Worm (Caenorhabditis elegans): ENCODE results near the gene acd-4.

The acd-4 gene

DNA sequence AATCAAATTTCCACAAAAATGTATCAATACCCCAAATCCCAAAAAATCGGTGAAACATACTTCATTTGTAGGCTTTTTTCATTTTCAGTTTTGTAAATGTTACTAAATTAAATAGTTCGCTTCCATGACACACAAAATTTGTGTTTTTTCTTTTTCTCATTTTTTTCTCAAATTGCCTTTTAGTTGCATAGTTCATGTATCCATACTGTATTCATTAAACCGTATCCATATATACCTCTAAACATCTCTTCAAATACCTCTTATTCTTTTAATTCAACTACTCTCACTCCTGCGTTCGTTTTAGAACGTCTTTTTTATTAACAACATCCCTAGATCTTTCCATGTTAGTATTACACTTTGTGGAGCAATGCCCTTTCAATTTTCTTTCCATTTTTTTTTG is 32.7 kb downstream of the acd-4 start:
- TF ChIP-seq unc-39 (tag; optimal IDR thresholded peaks at IDR 0.05) (no peak), nhr-25 (tag; optimal IDR thresholded peaks at IDR 0.05) (peak; percentile 31)

ce11 chrV:8671568-8672123 is 33.6 kb downstream of the acd-4 start:
- TF ChIP-seq zag-1 (tag; optimal IDR thresholded peaks at IDR 0.05) (no peak), nhr-25 (tag; optimal IDR thresholded peaks at IDR 0.05) (peak; percentile 7), ceh-82 (tag; optimal IDR thresholded peaks at IDR 0.05) (no peak)

- TF ChIP-seq mdl-1 (tag; optimal IDR thresholded peaks at IDR 0.05) (no peak), F13H6.1 (tag; optimal IDR thresholded peaks at IDR 0.05) (no peak), ceh-82 (tag; optimal IDR thresholded peaks at IDR 0.05) (no peak)
Observed at ce11 chrV:8673498-8673897, 35.5 kb downstream of the acd-4 start, which contains the start of gene ZC190.5. ZC190.5 (minus strand) TSS chrV:8673598.

DNA sequence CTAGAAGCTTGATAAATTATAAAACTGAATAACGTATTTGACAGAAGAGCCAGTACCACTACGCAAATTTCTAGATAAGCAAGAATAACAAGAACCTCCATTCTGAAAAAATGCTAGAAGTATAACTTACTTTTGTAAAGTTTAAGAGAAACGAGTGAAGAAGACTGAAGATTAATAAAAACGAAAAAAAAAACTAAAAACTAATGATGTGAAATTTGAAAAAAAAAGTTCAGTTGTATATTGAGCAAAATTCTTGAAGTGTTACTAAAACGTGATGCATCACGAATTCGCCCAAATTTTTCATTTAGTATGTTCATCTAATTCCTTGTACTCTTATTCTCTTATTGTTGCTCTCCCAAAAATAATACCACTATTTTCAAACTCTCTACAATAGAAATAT is 39.2 kb downstream of the acd-4 start, which contains the start of gene ZC190.6:
TSS of gene ZC190.6 (minus strand) at position 101 of the 400 bp plus-strand sequence.
- TF ChIP-seq ztf-4 (tag; optimal IDR thresholded peaks at IDR 0.05): no peak
- TF ChIP-seq peb-1 (tag; optimal IDR thresholded peaks at IDR 0.05): no peak
- no peak for TF ChIP-seq ztf-1 (GFP tag; conservative IDR thresholded peaks at IDR 0.05)
- no peak for TF ChIP-seq sma-3 (GFP tag; optimal IDR thresholded peaks at IDR 0.05)
- TF ChIP-seq sem-4 (tag; optimal IDR thresholded peaks at IDR 0.05): no peak
- no peak for TF ChIP-seq gmeb-1 (tag; optimal IDR thresholded peaks at IDR 0.05)
- no peak for TF ChIP-seq mab-5 (tag; optimal IDR thresholded peaks at IDR 0.05)
- TF ChIP-seq unc-55 (GFP tag; optimal IDR thresholded peaks at IDR 0.05): no peak
- TF ChIP-seq zag-1 (tag; optimal IDR thresholded peaks at IDR 0.05): no peak
- TF ChIP-seq nhr-21 (tag; optimal IDR thresholded peaks at IDR 0.05): no peak
- no peak for TF ChIP-seq lin-11 (tag; optimal IDR thresholded peaks at IDR 0.05)
- TF ChIP-seq nhr-11 (tag; optimal IDR thresholded peaks at IDR 0.05): no peak
- TF ChIP-seq egl-27 (tag; optimal IDR thresholded peaks at IDR 0.05): no peak
- no peak for TF ChIP-seq dmd-4 (tag; optimal IDR thresholded peaks at IDR 0.05)
- TF ChIP-seq unc-62 (GFP tag; optimal IDR thresholded peaks at IDR 0.05): no peak

- no peak for TF ChIP-seq gmeb-1 (tag; optimal IDR thresholded peaks at IDR 0.05)
- TF ChIP-seq sem-4 (tag; optimal IDR thresholded peaks at IDR 0.05): no peak
- TF ChIP-seq lin-11 (tag; optimal IDR thresholded peaks at IDR 0.05): no peak
- no peak for TF ChIP-seq zag-1 (tag; optimal IDR thresholded peaks at IDR 0.05)
- no peak for TF ChIP-seq egl-27 (tag; optimal IDR thresholded peaks at IDR 0.05)
- TF ChIP-seq ZK546.5 (tag; optimal IDR thresholded peaks at IDR 0.05): no peak
Observed at ce11 chrV:8681050-8681449, 43.0 kb downstream of the acd-4 start, which contains the start of gene ZC190.2. ZC190.2 (plus strand) TSS chrV:8681350.

ce11 chrV:8682719-8683118 is 44.7 kb downstream of the acd-4 start, which contains the start of gene cln-3.3:
cln-3.3 (plus strand) TSS chrV:8683052.
- peak; percentile 15 for TF ChIP-seq fos-1 (tag; optimal IDR thresholded peaks at IDR 0.05)
- no peak for TF ChIP-seq ztf-1 (GFP tag; conservative IDR thresholded peaks at IDR 0.05)

- TF ChIP-seq nhr-21 (tag; optimal IDR thresholded peaks at IDR 0.05): no peak
Observed at ce11 chrV:8683787-8684186, 45.8 kb downstream of the acd-4 start.

DNA sequence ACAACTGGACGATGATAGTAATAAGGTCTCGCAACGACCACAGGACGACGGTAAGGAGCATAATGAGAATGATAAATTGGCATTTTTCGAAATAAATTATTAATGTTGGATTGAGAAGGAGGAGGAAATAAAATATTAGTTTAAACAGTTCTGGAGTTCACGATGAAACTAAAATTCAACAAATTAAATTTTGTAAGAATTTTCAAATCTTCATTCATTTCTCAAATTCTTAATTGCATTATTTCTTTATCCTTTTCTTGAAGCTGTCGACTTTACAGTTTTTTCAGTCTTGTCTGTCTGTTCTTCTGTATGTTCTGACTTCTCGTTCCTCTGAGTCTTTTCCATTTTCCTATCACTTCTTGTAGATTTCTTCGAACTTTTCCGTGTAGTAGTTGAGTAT is 48.7 kb downstream of the acd-4 start, which contains the start of gene ZC190.7:
TSS of gene ZC190.7 (minus strand) at position 101 of the 400 bp plus-strand sequence.
- no peak for TF ChIP-seq unc-39 (tag; optimal IDR thresholded peaks at IDR 0.05)

ce11 chrV:8687707-8688106 is 49.7 kb downstream of the acd-4 start, which contains the start of gene ZC190.8:
ZC190.8 (minus strand) TSS chrV:8687807.
- TF ChIP-seq alr-1 (tag; optimal IDR thresholded peaks at IDR 0.05) (no peak), ztf-11 (tag; optimal IDR thresholded peaks at IDR 0.05) (no peak), lin-39 (tag; optimal IDR thresholded peaks at IDR 0.05) (no peak), fos-1 (tag; optimal IDR thresholded peaks at IDR 0.05) (no peak), zag-1 (tag; optimal IDR thresholded peaks at IDR 0.05) (no peak), mdl-1 (tag; optimal IDR thresholded peaks at IDR 0.05) (no peak), nhr-23 (tag; optimal IDR thresholded peaks at IDR 0.05) (no peak), ceh-82 (tag; optimal IDR thresholded peaks at IDR 0.05) (no peak), skn-1 (tag; optimal IDR thresholded peaks at IDR 0.05) (no peak), mbf-1 (tag; optimal IDR thresholded peaks at IDR 0.05) (no peak), snpc-4 (tag; optimal IDR thresholded peaks at IDR 0.05) (no peak), dmd-4 (tag; optimal IDR thresholded peaks at IDR 0.05) (no peak), F13H6.1 (tag; optimal IDR thresholded peaks at IDR 0.05) (no peak)
